Fruit fly (Drosophila melanogaster): ENCODE data around the gene Vti1a.

- TF ChIP-seq CG8478 (optimal IDR thresholded peaks at IDR 0.05) (no peak), CTCF (optimal IDR thresholded peaks at IDR 0.05) (no peak)
Observed at dm6 chr3L:654019-654418, 38.7 kb downstream of the Vti1a start, which contains the start of the genes MED30 and Rev1.

All from S2 (cell line).